Worm (Caenorhabditis elegans) whole organism, midembryonic: ENCODE measurements around the gene F40G9.9.

ENCODE experiments used
- T22C8.4 ChIP-seq: fragments of 200-800 bp; sonication (Bioruptor generic); IDR thresholded peaks from 2 replicates; pipeline ENCODE4 v1.3.6; 2022; ENCODE audit warnings: missing genetic modification characterization, missing compliant biosample characterization
- flt-1 ChIP-seq: fragments of 200-800 bp; sonication (Bioruptor generic); IDR thresholded peaks from 2 replicates; pipeline ENCODE4 v1.3.6; 2022; ENCODE audit warnings: missing genetic modification characterization, missing compliant biosample characterization
- klf-2 ChIP-seq: fragments of 200-800 bp; sonication (Bioruptor generic); conservative IDR thresholded peaks from 2 replicates; pipeline ENCODE4 v1.3.6; 2022; ENCODE audit warnings: missing genetic modification reagents, missing genetic modification characterization, missing compliant biosample characterization
- med-1 ChIP-seq: sonication (generic microtip); optimal IDR thresholded peaks from 2 replicates; lab custom pipeline; 2017; ENCODE audit warnings: missing genetic modification characterization, mild to moderate bottlenecking, missing compliant biosample characterization, antibody characterized with exemption, missing genetic modification reagents; ENCODE audit not compliant: insufficient read depth
- ztf-23 ChIP-seq: fragments of 200-800 bp; sonication (Bioruptor generic); IDR thresholded peaks from 2 replicates; pipeline ENCODE4 v1.3.6; 2022; ENCODE audit warnings: missing genetic modification reagents, missing genetic modification characterization, missing compliant biosample characterization
- ztf-29 ChIP-seq: fragments of 200-800 bp; sonication (Bioruptor generic); IDR thresholded peaks from 2 replicates; pipeline ENCODE4 v1.3.6; 2022; ENCODE audit warnings: missing genetic modification reagents, missing genetic modification characterization, missing compliant biosample characterization

DNA sequence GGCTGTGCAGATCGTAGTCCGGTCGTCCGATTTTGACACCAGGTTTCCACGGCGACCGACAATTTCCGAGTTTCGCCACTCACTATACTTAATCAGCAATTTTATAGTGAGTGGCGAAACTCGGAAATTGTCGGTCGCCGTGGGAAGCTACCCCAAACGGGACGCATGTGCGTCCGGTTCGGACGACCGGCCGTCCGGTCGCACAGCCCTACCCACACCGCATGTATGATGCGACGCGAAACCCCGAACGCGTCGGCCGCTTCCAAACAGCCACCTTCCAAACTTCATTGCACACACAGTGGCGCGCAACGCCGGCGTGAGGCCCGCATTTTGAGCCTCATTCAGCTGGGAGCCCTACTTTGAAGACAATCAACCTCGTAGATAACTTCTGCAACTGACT, 20.4 kb downstream of the F40G9.9 start:
- TF ChIP-seq klf-2 (GFP tag; lab: Robert Waterston, UW) (no peak), T22C8.4 (no peak), ztf-23 (GFP tag; lab: Robert Waterston, UW) (no peak), ztf-29 (no peak), flt-1 (GFP tag; lab: Robert Waterston, UW) (no peak), med-1 (GFP tag; lab: Kevin White, UChicago) (no peak)
